Fruit fly (Drosophila melanogaster) whole organism: ENCODE results near the gene sphinx1.

Experiments
- pan ChIP-seq: fragments of >200 bp; optimal IDR thresholded peaks from 2 replicates; lab custom pipeline; 2017
- usp ChIP-seq: fragments of >200 bp; optimal IDR thresholded peaks from 2 replicates; lab custom pipeline; 2017; ENCODE audit warnings: missing biosample characterization, missing genetic modification characterization, mixed read lengths

- TF ChIP-seq pan (no peak), usp (GFP tag; lab: Kevin White, UChicago) (no peak)
These were observed 1.8 kb downstream of the sphinx1 start, which contains the start of gene CG14835 for dm6 chr3L:7437366-7437765.
